Worm (Caenorhabditis elegans) whole organism, L3 larva: ENCODE data around the gene F37A4.5.

Experiments
- ZK546.5 ChIP-seq: sonication (generic microtip); optimal IDR thresholded peaks from 2 replicates; lab custom pipeline; 2017; ENCODE audit warnings: missing biosample characterization, missing genetic modification characterization
- aly-2 ChIP-seq: fragments of 150-350 bp; optimal IDR thresholded peaks from 2 replicates; lab custom pipeline; 2014; ENCODE audit warnings: missing biosample characterization, missing genetic modification characterization
- ama-1 ChIP-seq: fragments of 150-350 bp; optimal IDR thresholded peaks from 2 replicates; lab custom pipeline; 2018
- ceh-16 ChIP-seq: sonication (generic microtip); optimal IDR thresholded peaks from 2 replicates; lab custom pipeline; 2017; ENCODE audit warnings: missing biosample characterization, missing genetic modification characterization
- ceh-28 ChIP-seq: fragments of 150-350 bp; optimal IDR thresholded peaks from 2 replicates; lab custom pipeline; 2014; ENCODE audit warnings: missing biosample characterization, missing genetic modification reagents, missing genetic modification characterization
- ceh-82 ChIP-seq: fragments of 150-350 bp; optimal IDR thresholded peaks from 2 replicates; lab custom pipeline; 2014; ENCODE audit warnings: missing biosample characterization, missing genetic modification characterization
- ceh-9 ChIP-seq: sonication (generic microtip); optimal IDR thresholded peaks from 2 replicates; lab custom pipeline; 2018; ENCODE audit warnings: missing biosample characterization, missing genetic modification characterization
- egl-27 ChIP-seq: sonication (generic microtip); optimal IDR thresholded peaks from 4 replicates; lab custom pipeline; 2017; ENCODE audit warnings: missing biosample characterization, missing genetic modification reagents, missing genetic modification characterization
- egl-5 ChIP-seq: fragments of 150-350 bp; optimal IDR thresholded peaks from 2 replicates; lab custom pipeline; 2017; ENCODE audit warnings: missing biosample characterization, missing genetic modification reagents, missing genetic modification characterization, inconsistent platforms
- elt-2 ChIP-seq: sonication (generic microtip); optimal IDR thresholded peaks from 2 replicates; lab custom pipeline; 2016; ENCODE audit warnings: missing genetic modification reagents, mild to moderate bottlenecking, missing genetic modification characterization, missing compliant biosample characterization
- elt-3 ChIP-seq, 3 experiments: fragments of 150-350 bp in 1 of 3; sonication (generic microtip) in 2 of 3; optimal IDR thresholded peaks; 2 replicates in 2 of 3; 4 replicates in 1 of 3; lab custom pipeline; 2014 to 2017; ENCODE audit warnings: missing biosample characterization in 3 of 3, missing genetic modification characterization in 3 of 3
- fkh-2 ChIP-seq: fragments of 150-350 bp; optimal IDR thresholded peaks from 2 replicates; lab custom pipeline; 2014; ENCODE audit warnings: missing biosample characterization, missing genetic modification reagents, missing genetic modification characterization
- fos-1 ChIP-seq: fragments of 150-350 bp; optimal IDR thresholded peaks from 2 replicates; lab custom pipeline; 2014; ENCODE audit warnings: missing biosample characterization, missing genetic modification characterization
- hmg-11 ChIP-seq: sonication (generic microtip); optimal IDR thresholded peaks from 2 replicates; lab custom pipeline; 2016; ENCODE audit warnings: missing genetic modification characterization, missing compliant biosample characterization
- jun-1 ChIP-seq: fragments of 150-350 bp; optimal IDR thresholded peaks from 2 replicates; lab custom pipeline; 2014; ENCODE audit warnings: missing biosample characterization, missing genetic modification reagents, missing genetic modification characterization
- lin-15B ChIP-seq: fragments of 150-350 bp; optimal IDR thresholded peaks from 2 replicates; lab custom pipeline; 2014; ENCODE audit warnings: missing biosample characterization, missing genetic modification characterization
- lin-39 ChIP-seq: fragments of 150-350 bp; optimal IDR thresholded peaks from 2 replicates; lab custom pipeline; 2018; ENCODE audit warnings: missing biosample characterization, missing genetic modification reagents, missing genetic modification characterization
- lsy-12 ChIP-seq: sonication (generic microtip); optimal IDR thresholded peaks from 2 replicates; lab custom pipeline; 2016; ENCODE audit warnings: mild to moderate bottlenecking, missing genetic modification characterization, missing compliant biosample characterization
- mml-1 ChIP-seq: fragments of 150-350 bp; sonication (generic microtip); optimal IDR thresholded peaks from 3 replicates; lab custom pipeline; 2014; ENCODE audit warnings: missing biosample characterization, missing genetic modification characterization
- nfya-1 ChIP-seq: sonication (generic microtip); optimal IDR thresholded peaks from 2 replicates; lab custom pipeline; 2017; ENCODE audit warnings: missing genetic modification characterization, mild to moderate bottlenecking, missing compliant biosample characterization, antibody characterized with exemption, moderate library complexity; ENCODE audit not compliant: insufficient read depth
- nhr-11 ChIP-seq: fragments of 150-350 bp; optimal IDR thresholded peaks from 2 replicates; lab custom pipeline; 2014; ENCODE audit warnings: missing biosample characterization, missing genetic modification characterization
- nhr-12 ChIP-seq: fragments of 150-350 bp; optimal IDR thresholded peaks from 2 replicates; lab custom pipeline; 2014; ENCODE audit warnings: missing biosample characterization, missing genetic modification characterization
- nhr-237 ChIP-seq: fragments of 150-350 bp; optimal IDR thresholded peaks from 2 replicates; lab custom pipeline; 2014; ENCODE audit warnings: missing biosample characterization, missing genetic modification characterization
- nhr-25 ChIP-seq: sonication (generic microtip); optimal IDR thresholded peaks from 2 replicates; lab custom pipeline; 2017; ENCODE audit warnings: missing biosample characterization, missing genetic modification characterization
- nhr-28 ChIP-seq: fragments of 150-350 bp; optimal IDR thresholded peaks from 2 replicates; lab custom pipeline; 2014; ENCODE audit warnings: missing biosample characterization, missing genetic modification characterization
- nhr-43 ChIP-seq: sonication (generic microtip); optimal IDR thresholded peaks from 2 replicates; lab custom pipeline; 2016; ENCODE audit warnings: mild to moderate bottlenecking, missing genetic modification characterization, missing compliant biosample characterization; ENCODE audit not compliant: poor library complexity, severe bottlenecking
- nhr-67 ChIP-seq: fragments of 150-350 bp; optimal IDR thresholded peaks from 2 replicates; lab custom pipeline; 2014; ENCODE audit warnings: missing biosample characterization, missing genetic modification characterization
- nhr-76 ChIP-seq: fragments of 150-350 bp; sonication (generic microtip); optimal IDR thresholded peaks from 5 replicates; lab custom pipeline; 2014; ENCODE audit warnings: missing biosample characterization, missing genetic modification characterization
- nhr-77 ChIP-seq: fragments of 150-350 bp; optimal IDR thresholded peaks from 2 replicates; lab custom pipeline; 2014; ENCODE audit warnings: missing biosample characterization, missing genetic modification characterization
- sea-2 ChIP-seq: fragments of 150-350 bp; sonication (generic microtip); optimal IDR thresholded peaks from 4 replicates; lab custom pipeline; 2014; ENCODE audit warnings: missing biosample characterization, missing genetic modification reagents, missing genetic modification characterization
- skn-1 ChIP-seq: fragments of 150-350 bp; optimal IDR thresholded peaks from 2 replicates; lab custom pipeline; 2014; ENCODE audit warnings: missing biosample characterization, missing genetic modification characterization
- tbx-2 ChIP-seq: sonication (generic microtip); optimal IDR thresholded peaks from 2 replicates; lab custom pipeline; 2016; ENCODE audit warnings: mild to moderate bottlenecking, missing genetic modification characterization, missing compliant biosample characterization
- unc-39 ChIP-seq: sonication (generic microtip); optimal IDR thresholded peaks from 4 replicates; lab custom pipeline; 2017; ENCODE audit warnings: missing biosample characterization, missing genetic modification characterization
- unc-62 ChIP-seq: fragments of 150-350 bp; sonication (generic microtip); optimal IDR thresholded peaks from 4 replicates; lab custom pipeline; 2014; ENCODE audit warnings: missing biosample characterization, missing genetic modification reagents, missing genetic modification characterization
- zag-1 ChIP-seq: fragments of 150-350 bp; optimal IDR thresholded peaks from 2 replicates; lab custom pipeline; 2014; ENCODE audit warnings: missing biosample characterization, missing genetic modification characterization
- ztf-11 ChIP-seq: fragments of 150-350 bp; optimal IDR thresholded peaks from 2 replicates; lab custom pipeline; 2014; ENCODE audit warnings: missing biosample characterization, missing genetic modification characterization
- ztf-4 ChIP-seq: fragments of 150-350 bp; optimal IDR thresholded peaks from 2 replicates; lab custom pipeline; 2014; ENCODE audit warnings: missing biosample characterization, missing genetic modification characterization

Gene F37A4.5

DNA sequence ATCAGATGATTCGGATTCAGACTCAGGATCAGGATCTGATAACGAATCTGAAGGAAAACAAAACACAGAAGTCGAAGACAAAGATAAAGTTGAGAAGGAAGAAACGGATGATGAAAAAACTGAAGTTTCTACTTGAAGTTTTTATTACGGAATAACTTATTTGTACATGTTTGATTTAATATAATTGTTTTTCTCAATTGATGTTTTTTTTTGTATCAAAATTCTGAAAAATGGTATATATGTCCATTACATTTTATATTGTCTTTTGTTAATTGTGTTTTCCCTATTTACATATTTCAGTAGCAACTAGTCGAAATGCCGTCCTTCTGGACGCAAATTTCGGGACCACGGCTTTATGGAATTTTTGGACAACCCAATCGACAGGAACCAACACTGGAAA lies 11.4 kb downstream of the F37A4.5 start, which contains the start of gene F37A4.1:
Gene F37A4.1 (plus strand): TSS at position 301 of the 400 bp plus-strand sequence.
- no peak for TF ChIP-seq nhr-43 (tag; lab: Kevin White, UChicago)
- no peak for TF ChIP-seq ama-1 (lab: Kevin White, UChicago)
- TF ChIP-seq tbx-2 (tag; lab: Kevin White, UChicago) = no peak
- no peak for TF ChIP-seq egl-27 (tag; lab: Kevin White, UChicago)
- no peak for TF ChIP-seq fkh-2 (tag; lab: Kevin White, UChicago)
- no peak for TF ChIP-seq fos-1 (tag; lab: Kevin White, UChicago)
- no peak for TF ChIP-seq lin-39 (tag; lab: Kevin White, UChicago)
- no peak for TF ChIP-seq elt-3 (tag; optimal IDR thresholded peaks at IDR 0.05; lab: Kevin White, UChicago)
- TF ChIP-seq ceh-9 (tag; lab: Kevin White, UChicago) = no peak
- TF ChIP-seq ceh-28 (tag; lab: Kevin White, UChicago) = no peak
- TF ChIP-seq egl-5 (tag; lab: Kevin White, UChicago) = no peak
- no peak for TF ChIP-seq skn-1 (tag; lab: Kevin White, UChicago)
- TF ChIP-seq ztf-4 = no peak
- no peak for TF ChIP-seq unc-39 (tag; lab: Kevin White, UChicago)
- TF ChIP-seq ZK546.5 (tag; lab: Kevin White, UChicago) = no peak
- TF ChIP-seq elt-2 = no peak
- TF ChIP-seq ceh-16 = no peak
- no peak for TF ChIP-seq nhr-237

DNA sequence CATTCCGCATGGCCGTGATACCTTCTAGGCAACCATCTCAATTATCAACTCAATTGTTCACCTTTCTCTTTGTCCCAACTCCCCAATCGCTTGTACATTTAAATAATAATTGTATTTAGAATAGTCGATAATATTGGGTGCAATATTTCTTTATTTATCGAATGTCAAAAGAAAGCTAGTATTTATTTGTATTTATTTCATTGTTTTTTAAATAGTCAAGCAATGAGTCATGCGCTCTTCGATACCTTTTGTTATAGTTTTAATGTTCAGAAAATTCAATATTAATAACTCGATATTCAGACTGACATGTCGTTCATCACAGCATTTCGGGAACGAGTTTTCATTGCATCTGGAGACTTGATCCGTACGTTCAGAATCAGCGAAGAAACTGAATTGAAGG lies 13.8 kb downstream of the F37A4.5 start, which contains the start of gene wdr-4:
Gene wdr-4 (plus strand): TSS at position 301 of the 400 bp plus-strand sequence.
- TF ChIP-seq nfya-1 (no peak), ceh-9 (tag; lab: Kevin White, UChicago) (no peak), fos-1 (tag; lab: Kevin White, UChicago) (no peak), mml-1 (tag; lab: Kevin White, UChicago) (no peak), sea-2 (GFP tag; lab: Kevin White, UChicago) (no peak), ceh-82 (no peak), nhr-77 (tag; lab: Kevin White, UChicago) (no peak), aly-2 (tag; lab: Kevin White, UChicago) (no peak), jun-1 (tag; lab: Kevin White, UChicago) (no peak), hmg-11 (tag; lab: Kevin White, UChicago) (no peak), nhr-43 (tag; lab: Kevin White, UChicago) (no peak), ztf-11 (no peak), nhr-12 (tag; lab: Kevin White, UChicago) (no peak), nhr-25 (no peak), fkh-2 (tag; lab: Kevin White, UChicago) (no peak)

DNA sequence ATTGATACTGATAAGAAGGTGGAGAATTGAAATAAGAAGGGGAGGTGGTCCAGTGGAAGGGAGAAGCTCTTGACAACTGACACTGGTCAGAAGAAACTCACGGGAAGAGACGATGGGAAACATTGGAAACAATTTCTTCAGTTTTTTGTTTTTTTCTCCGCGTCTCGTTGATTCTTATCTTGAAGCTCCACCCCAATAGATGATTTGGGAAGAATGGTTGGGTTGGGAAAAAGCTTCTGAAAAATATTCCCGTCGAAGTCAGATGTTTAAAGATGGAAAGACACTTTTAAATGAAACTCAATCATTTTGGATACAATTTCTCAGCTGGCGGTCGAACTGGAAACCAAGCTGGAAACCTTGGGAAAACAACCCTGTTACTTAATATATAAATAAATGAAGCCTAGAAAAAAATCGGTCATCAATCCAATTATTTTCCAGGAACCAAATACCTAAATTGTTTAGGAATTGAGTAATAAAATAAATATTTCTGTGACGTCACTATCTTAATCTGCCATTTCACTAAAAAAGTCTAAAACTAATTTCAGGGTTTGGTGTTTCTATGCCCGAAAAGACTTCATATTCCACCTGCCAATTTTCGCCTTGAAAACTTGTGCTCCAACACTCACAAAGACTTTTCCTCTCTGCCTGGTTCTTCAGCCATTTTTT lies 18.6 kb downstream of the F37A4.5 start, which contains the start of the genes Y102E9.5 and odr-4:
Gene Y102E9.5 (minus strand): TSS at position 101 of the 666 bp plus-strand sequence.
Gene odr-4 (plus strand): TSS at position 616 of the 666 bp plus-strand sequence.
- TF ChIP-seq ceh-9 (tag; lab: Kevin White, UChicago) (no peak), nhr-67 (tag; lab: Kevin White, UChicago) (no peak), ztf-4 (no peak), fos-1 (tag; lab: Kevin White, UChicago) (no peak), nhr-25 (no peak), lin-15B (no peak), elt-3 (tag; optimal IDR thresholded peaks at IDR 0.05; lab: Kevin White, UChicago) (no peak), ceh-82 (no peak), nhr-11 (tag; lab: Kevin White, UChicago) (no peak), nhr-76 (tag; lab: Kevin White, UChicago) (no peak), unc-39 (tag; lab: Kevin White, UChicago) (no peak), unc-62 (GFP tag; lab: Kevin White, UChicago) (no peak), zag-1 (tag; lab: Kevin White, UChicago) (no peak), lsy-12 (no peak), nfya-1 (no peak), egl-5 (tag; lab: Kevin White, UChicago) (no peak), aly-2 (tag; lab: Kevin White, UChicago) (no peak), lin-39 (tag; lab: Kevin White, UChicago) (no peak), sea-2 (GFP tag; lab: Kevin White, UChicago) (no peak), nhr-28 (tag; lab: Kevin White, UChicago) (no peak)
